Worm (Caenorhabditis elegans): ENCODE data around the gene ire-1.

DNA sequence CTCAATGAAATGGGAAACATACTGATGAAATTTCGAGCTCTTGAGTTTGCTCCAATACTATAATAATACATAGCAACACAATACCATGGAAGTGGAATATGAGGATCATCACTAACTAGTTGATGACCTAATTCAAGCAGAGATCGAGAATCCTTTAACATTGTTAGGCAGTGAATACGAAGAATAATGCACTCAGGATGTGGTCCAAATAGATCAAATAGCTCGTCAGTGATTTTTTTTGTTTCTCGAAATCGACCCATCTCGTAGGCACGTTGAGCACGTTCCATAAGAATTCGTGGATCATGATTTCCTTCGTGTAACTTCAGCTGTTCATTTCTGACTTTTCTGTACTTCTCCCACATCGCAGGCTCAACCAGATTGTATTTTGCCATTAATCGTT, 36.2 kb upstream of the ire-1 start:
- TF ChIP-seq ceh-6 (GFP tag; optimal IDR thresholded peaks at IDR 0.05) (no peak), ceh-22 (tag; optimal IDR thresholded peaks at IDR 0.05) (no peak), nhr-11 (tag; optimal IDR thresholded peaks at IDR 0.05) (no peak), hlh-8 (tag; optimal IDR thresholded peaks at IDR 0.05) (no peak), lin-11 (tag; optimal IDR thresholded peaks at IDR 0.05) (no peak), odd-2 (tag; optimal IDR thresholded peaks at IDR 0.05) (no peak), syd-9 (tag; optimal IDR thresholded peaks at IDR 0.05) (no peak)
